Worm (Caenorhabditis elegans): ENCODE data around the gene T07A9.14.

The T07A9.14 gene

ce11 chrIV:378838-379237 is 7.7 kb upstream of the T07A9.14 start:
- TF ChIP-seq daf-19 (GFP tag; conservative IDR thresholded peaks at IDR 0.05) (no peak), daf-8 (GFP tag; IDR thresholded peaks at IDR 0.05) (no peak), ceh-20 (GFP tag; IDR thresholded peaks at IDR 0.05) (no peak), hlh-30 (tag; optimal IDR thresholded peaks at IDR 0.05; ENCODE audit: insufficient read depth) (no peak), ceh-62 (tag; optimal IDR thresholded peaks at IDR 0.05) (no peak), hmg-1.1 (GFP tag; IDR thresholded peaks at IDR 0.05) (no peak), zip-11 (GFP tag; IDR thresholded peaks at IDR 0.05) (no peak), ces-1 (GFP tag; optimal IDR thresholded peaks at IDR 0.05) (no peak), dve-1 (tag; optimal IDR thresholded peaks at IDR 0.05; ENCODE audit: insufficient read depth) (no peak), jun-1 (tag; optimal IDR thresholded peaks at IDR 0.05) (no peak), nhr-11 (tag; optimal IDR thresholded peaks at IDR 0.05) (peak; percentile 38), rbr-2 (tag; optimal IDR thresholded peaks at IDR 0.05) (no peak), ceh-28 (tag; optimal IDR thresholded peaks at IDR 0.05) (no peak), mxl-3 (GFP tag; optimal IDR thresholded peaks at IDR 0.05) (peak; percentile 36)

ce11 chrIV:379605-380004 is 6.9 kb upstream of the T07A9.14 start:
- peak; percentile 21 for TF ChIP-seq F49E8.2 (tag; optimal IDR thresholded peaks at IDR 0.05; ENCODE audit: borderline replicate concordance)
- TF ChIP-seq ama-1 (optimal IDR thresholded peaks at IDR 0.05), result no peak
- TF ChIP-seq duxl-1 (tag; optimal IDR thresholded peaks at IDR 0.05; ENCODE audit: poor library complexity), result no peak
- no peak for TF ChIP-seq nhr-102 (tag; optimal IDR thresholded peaks at IDR 0.05)
- TF ChIP-seq unc-130 (GFP tag; optimal IDR thresholded peaks at IDR 0.05), result peak; percentile 27
- no peak for TF ChIP-seq F10B5.3 (tag; optimal IDR thresholded peaks at IDR 0.05)
- no peak for TF ChIP-seq fkh-10 (GFP tag; optimal IDR thresholded peaks at IDR 0.05)
- no peak for TF ChIP-seq aly-2 (tag; optimal IDR thresholded peaks at IDR 0.05)
- TF ChIP-seq ceh-62 (tag; optimal IDR thresholded peaks at IDR 0.05), result no peak
- TF ChIP-seq ceh-44 (GFP tag; IDR thresholded peaks at IDR 0.05), result no peak
- TF ChIP-seq lim-7 (GFP tag; IDR thresholded peaks at IDR 0.05), result no peak
- no peak for TF ChIP-seq ceh-82 (tag; optimal IDR thresholded peaks at IDR 0.05)
- TF ChIP-seq lin-1 (GFP tag; IDR thresholded peaks at IDR 0.05), result no peak
- no peak for TF ChIP-seq nhr-25 (tag; optimal IDR thresholded peaks at IDR 0.05; ENCODE audit: borderline replicate concordance, insufficient read depth)
- TF ChIP-seq nhr-6 (tag; optimal IDR thresholded peaks at IDR 0.05), result no peak
- TF ChIP-seq nhr-42 (GFP tag; IDR thresholded peaks at IDR 0.05), result no peak
- no peak for TF ChIP-seq mxl-2 (GFP tag; conservative IDR thresholded peaks at IDR 0.05)
- peak; percentile 56 for TF ChIP-seq aha-1 (tag)
- TF ChIP-seq set-16 (GFP tag; IDR thresholded peaks at IDR 0.05), result no peak
- no peak for TF ChIP-seq cey-2 (tag; optimal IDR thresholded peaks at IDR 0.05; ENCODE audit: borderline replicate concordance, insufficient read depth)
- no peak for TF ChIP-seq daf-19 (GFP tag; conservative IDR thresholded peaks at IDR 0.05)
- no peak for TF ChIP-seq rbr-2 (tag; optimal IDR thresholded peaks at IDR 0.05)
- TF ChIP-seq spr-3 (GFP tag; optimal IDR thresholded peaks at IDR 0.05), result no peak
- no peak for TF ChIP-seq daf-16 (GFP tag; optimal IDR thresholded peaks at IDR 0.05)
- TF ChIP-seq daf-16 (tag; optimal IDR thresholded peaks at IDR 0.05), result peak; percentile 4
- TF ChIP-seq fos-1 (tag; optimal IDR thresholded peaks at IDR 0.05), result no peak
- no peak for TF ChIP-seq ceh-32 (tag; optimal IDR thresholded peaks at IDR 0.05; ENCODE audit: poor library complexity)
- TF ChIP-seq jun-1 (tag; optimal IDR thresholded peaks at IDR 0.05), result no peak
- TF ChIP-seq lsy-2 (tag; optimal IDR thresholded peaks at IDR 0.05), result no peak
- peak; percentile 30; the same call in 1 of the 2 replicates for TF ChIP-seq lin-38 (GFP tag; IDR thresholded peaks at IDR 0.05)
- TF ChIP-seq unc-62 (GFP tag; optimal IDR thresholded peaks at IDR 0.05 in 1 of 2), result peak in 1 of 2 experiments; percentile 67
- TF ChIP-seq unc-62 (tag; optimal IDR thresholded peaks at IDR 0.05), result no peak
